Worm (Caenorhabditis elegans): ENCODE results near the gene gta-1.

Gene gta-1

ce11 chrIV:10161706-10162105 lies 18.8 kb upstream of the gta-1 start, which contains the start of gene pps-1:
pps-1 (plus strand) TSS chrIV:10162006.
- no peak for TF ChIP-seq unc-62 (GFP tag; optimal IDR thresholded peaks at IDR 0.05)

- TF ChIP-seq unc-62 (GFP tag; optimal IDR thresholded peaks at IDR 0.05), result no peak
Measured at ce11 chrIV:10164086-10164485, 16.4 kb upstream of the gta-1 start.

DNA sequence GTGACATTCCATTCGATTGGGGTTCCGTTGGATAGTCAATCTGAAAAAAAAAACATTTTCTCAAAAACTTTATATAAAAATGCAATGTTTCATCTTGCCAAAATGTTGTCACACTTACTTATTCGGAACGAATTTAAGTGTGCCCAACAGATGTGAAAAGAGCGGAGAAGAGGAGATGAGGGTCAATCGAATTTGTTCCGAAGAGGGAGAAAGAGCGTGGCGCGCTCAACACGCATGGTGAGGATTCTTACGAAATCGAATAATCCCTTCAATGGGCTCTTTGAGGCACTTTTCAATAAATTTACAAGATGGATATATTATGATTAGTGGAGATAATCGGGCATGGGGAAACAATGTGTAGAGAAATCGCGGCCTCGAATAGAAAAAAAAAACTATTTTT lies 9.7 kb upstream of the gta-1 start:
- TF ChIP-seq unc-62 (GFP tag; optimal IDR thresholded peaks at IDR 0.05), result no peak

DNA sequence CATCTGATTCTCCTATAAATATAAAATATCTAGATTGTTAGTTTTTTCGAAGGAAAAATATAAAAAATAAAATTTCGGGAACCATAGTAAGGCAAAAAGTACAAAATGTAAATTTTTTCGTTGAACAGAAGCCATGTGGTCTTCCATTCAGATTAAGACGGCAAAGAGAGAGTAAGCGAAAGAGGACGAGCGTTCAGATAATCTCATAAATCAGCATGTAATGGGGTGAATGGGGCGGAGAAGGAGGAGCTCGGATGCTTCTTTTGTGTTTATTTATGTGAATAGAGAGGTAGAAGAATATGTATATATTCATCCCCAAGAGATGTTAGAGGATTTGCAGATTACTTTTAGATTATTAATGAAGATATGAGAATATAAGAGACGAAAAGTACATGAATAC lies 6.1 kb upstream of the gta-1 start, which contains the start of gene pxf-1:
Gene pxf-1 (minus strand): TSS at position 14 of the 400 bp plus-strand sequence.
- TF ChIP-seq unc-62 (GFP tag; optimal IDR thresholded peaks at IDR 0.05), result no peak

ce11 chrIV:10174932-10175732 lies 5.3 kb upstream of the gta-1 start:
- TF ChIP-seq unc-62 (GFP tag; optimal IDR thresholded peaks at IDR 0.05), result no peak

DNA sequence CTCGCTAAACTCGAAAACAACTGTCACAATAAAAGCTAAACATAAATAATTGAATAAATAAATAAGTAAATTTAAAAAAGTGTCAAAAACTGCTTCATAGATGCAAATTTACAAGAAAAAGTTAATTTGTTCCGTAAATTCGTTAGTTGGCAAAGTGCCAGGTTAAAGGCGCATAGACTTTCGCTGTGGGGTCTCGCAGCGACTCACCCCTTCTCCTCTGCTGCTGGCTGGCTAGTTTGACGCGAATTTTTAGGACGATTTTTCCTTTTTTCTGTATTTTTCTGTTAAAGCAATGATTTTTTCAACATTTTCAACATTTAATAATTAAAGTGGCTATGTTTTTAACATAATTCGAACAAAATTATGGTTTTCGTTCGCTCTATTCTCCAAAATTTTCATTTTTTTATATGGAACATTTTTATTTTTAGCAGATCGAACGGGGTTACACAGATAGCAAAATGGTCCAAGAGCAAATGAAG lies 4.2 kb upstream of the gta-1 start, which contains the start of gene rack-1:
Gene rack-1 (plus strand): TSS at position 429 of the 479 bp plus-strand sequence.
- no peak for TF ChIP-seq unc-62 (GFP tag; optimal IDR thresholded peaks at IDR 0.05)

DNA sequence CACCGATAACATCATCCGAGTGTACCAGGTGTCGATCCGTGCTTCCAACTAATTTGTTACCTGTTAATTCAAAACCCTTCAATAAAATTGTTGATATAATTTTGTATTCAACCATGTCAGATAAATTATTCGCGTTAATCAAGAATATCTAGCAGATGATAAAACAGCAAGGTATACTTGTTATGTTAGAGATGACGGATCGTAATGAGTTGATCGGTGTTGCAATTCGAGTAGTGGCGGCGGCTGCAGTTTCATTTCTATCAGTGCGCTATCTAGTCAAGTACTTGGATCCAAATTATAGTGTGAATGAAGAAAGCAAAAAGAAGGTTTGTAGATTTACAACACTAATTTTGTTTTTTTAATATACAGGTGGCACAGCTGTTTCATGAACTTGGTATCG lies 2.7 kb upstream of the gta-1 start, which contains the start of gene mspn-1:
Gene mspn-1 (plus strand): TSS at position 190 of the 400 bp plus-strand sequence.
- no peak for TF ChIP-seq unc-62 (GFP tag; optimal IDR thresholded peaks at IDR 0.05)

DNA sequence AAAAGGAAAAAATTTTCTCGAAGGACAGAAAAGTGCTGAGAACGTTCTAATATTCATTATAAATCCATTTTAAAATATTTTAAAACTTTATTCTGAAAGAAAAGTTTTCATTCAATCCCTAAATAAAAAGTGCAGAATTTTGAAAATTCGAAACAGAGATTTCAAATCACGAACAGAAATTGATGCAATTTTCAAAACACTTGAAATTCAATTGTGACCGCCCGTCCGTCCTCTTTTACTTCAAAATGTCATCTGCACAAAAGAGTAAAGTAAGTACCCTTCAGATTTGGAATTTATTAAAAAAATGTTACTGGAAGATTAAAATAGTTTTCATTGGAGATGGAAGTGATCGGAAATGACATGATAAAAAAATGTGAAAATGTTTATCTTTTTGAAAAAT lies 8.0 kb downstream of the gta-1 start:
- no peak for TF ChIP-seq unc-62 (GFP tag; optimal IDR thresholded peaks at IDR 0.05)

- TF ChIP-seq unc-62 (GFP tag; optimal IDR thresholded peaks at IDR 0.05), result no peak
Measured at ce11 chrIV:10190586-10190985, 10.1 kb downstream of the gta-1 start.

- TF ChIP-seq unc-62 (GFP tag; optimal IDR thresholded peaks at IDR 0.05), result no peak
Measured at ce11 chrIV:10191498-10191897, 11.0 kb downstream of the gta-1 start.

DNA sequence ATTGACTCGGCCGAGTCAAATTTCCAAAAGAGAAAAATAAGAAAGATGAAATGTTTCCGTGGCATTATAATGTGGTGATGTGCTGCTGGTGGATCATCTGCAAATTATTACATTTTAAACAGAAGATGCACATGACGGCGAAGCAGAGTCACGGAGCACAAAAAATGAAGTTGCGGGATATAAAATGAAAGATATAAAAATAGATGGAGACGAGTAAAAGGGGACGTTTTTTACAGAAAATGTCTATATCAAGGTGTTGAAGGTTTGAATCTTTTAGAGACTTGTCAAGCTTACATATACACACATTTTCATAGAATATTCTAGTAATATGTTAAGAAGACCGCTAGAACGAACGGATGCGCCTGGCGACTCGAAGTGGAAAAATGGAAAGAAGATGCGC lies 13.9 kb downstream of the gta-1 start, which contains the start of gene ptrg-1:
Gene ptrg-1 (minus strand): TSS at position 101 of the 400 bp plus-strand sequence.
- TF ChIP-seq unc-62 (GFP tag; optimal IDR thresholded peaks at IDR 0.05), result no peak

ce11 chrIV:10197317-10197867 lies 16.9 kb downstream of the gta-1 start, which contains the start of gene gon-4:
gon-4 (plus strand) TSS chrIV:10197817.
- TF ChIP-seq unc-62 (GFP tag; optimal IDR thresholded peaks at IDR 0.05), result no peak

ce11 chrIV:10206182-10206581 lies 25.7 kb downstream of the gta-1 start, which contains the start of gene K04D7.6:
K04D7.6 (minus strand) TSS chrIV:10206282.
- no peak for TF ChIP-seq unc-62 (GFP tag; optimal IDR thresholded peaks at IDR 0.05)

DNA sequence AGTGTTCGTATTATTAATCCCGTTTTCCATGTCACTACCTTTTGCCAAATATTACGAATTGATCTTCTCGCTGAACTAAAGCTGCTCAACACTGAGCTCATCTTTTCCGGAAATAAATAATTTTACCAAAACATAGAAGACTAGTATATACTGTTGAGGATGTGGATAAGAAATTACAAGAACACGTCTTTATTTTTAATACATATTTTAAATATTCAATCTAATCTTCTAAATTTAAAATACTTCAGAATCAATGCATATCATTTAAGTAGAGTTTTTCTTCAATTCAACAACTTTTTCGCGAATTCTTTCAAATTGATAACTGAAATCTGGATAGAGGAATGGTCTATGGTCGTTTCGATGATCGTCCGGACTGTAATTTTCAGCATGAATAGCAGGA lies 34.4 kb downstream of the gta-1 start, which contains the start of gene abt-1:
Gene abt-1 (minus strand): TSS at position 101 of the 400 bp plus-strand sequence.
- TF ChIP-seq unc-62 (GFP tag; optimal IDR thresholded peaks at IDR 0.05), result no peak

ce11 chrIV:10215393-10215792 lies 34.9 kb downstream of the gta-1 start:
- no peak for TF ChIP-seq unc-62 (GFP tag; optimal IDR thresholded peaks at IDR 0.05)

ce11 chrIV:10216078-10216477 lies 35.6 kb downstream of the gta-1 start, which contains the start of gene col-124:
col-124 (plus strand) TSS chrIV:10216451.
- no peak for TF ChIP-seq unc-62 (GFP tag; optimal IDR thresholded peaks at IDR 0.05)

All from whole organism, dauer.